Worm (Caenorhabditis elegans): ENCODE measurements around the gene gfat-1.
A peak's percentile ranks its signal among the peaks of the same experiment; 100 is the strongest.

The gfat-1 gene

ce11 chrII:11634057-11634676 is 38.9 kb upstream of the gfat-1 start (continued):
- TF ChIP-seq C38D4.7 (GFP tag; optimal IDR thresholded peaks at IDR 0.05), result peak; percentile 16
- no peak for TF ChIP-seq ttx-3 (tag; optimal IDR thresholded peaks at IDR 0.05)
- no peak for TF ChIP-seq hlh-15 (tag; optimal IDR thresholded peaks at IDR 0.05)
- TF ChIP-seq pqm-1 (tag; optimal IDR thresholded peaks at IDR 0.05), result no peak
- peak; percentile 65 for TF ChIP-seq ztf-16 (tag; optimal IDR thresholded peaks at IDR 0.05)
- TF ChIP-seq madf-2 (tag; optimal IDR thresholded peaks at IDR 0.05), result peak; percentile 100
- TF ChIP-seq F13H6.1 (tag; optimal IDR thresholded peaks at IDR 0.05), result peak; percentile 67
- TF ChIP-seq tbx-7 (tag; optimal IDR thresholded peaks at IDR 0.05), result peak; percentile 24
- TF ChIP-seq hlh-8 (tag; optimal IDR thresholded peaks at IDR 0.05), result peak; percentile 48
- no peak for TF ChIP-seq fkh-10 (GFP tag; optimal IDR thresholded peaks at IDR 0.05)
- no peak for TF ChIP-seq nhr-11 (tag; optimal IDR thresholded peaks at IDR 0.05)
- TF ChIP-seq ceh-14 (tag; optimal IDR thresholded peaks at IDR 0.05), result peak; percentile 47
- no peak for TF ChIP-seq Y22D7AL.16 (tag; optimal IDR thresholded peaks at IDR 0.05)
- no peak for TF ChIP-seq dmd-4 (tag; optimal IDR thresholded peaks at IDR 0.05; ENCODE audit: borderline replicate concordance)
- TF ChIP-seq ceh-2 (tag; optimal IDR thresholded peaks at IDR 0.05), result peak; percentile 24
- peak; percentile 18 for TF ChIP-seq che-1 (tag; optimal IDR thresholded peaks at IDR 0.05)
- TF ChIP-seq lin-11 (tag; optimal IDR thresholded peaks at IDR 0.05), result no peak
- TF ChIP-seq hlh-6 (tag; optimal IDR thresholded peaks at IDR 0.05), result peak; percentile 46

ce11 chrII:11633509-11633908 is 38.3 kb upstream of the gfat-1 start, which contains the start of gene din-1:
TSS of gene din-1 (minus strand) at chrII:11633609.
- TF ChIP-seq ama-1 (optimal IDR thresholded peaks at IDR 0.05) (no peak), elt-4 (tag; optimal IDR thresholded peaks at IDR 0.05) (no peak), tbx-2 (tag; optimal IDR thresholded peaks at IDR 0.05) (no peak), npax-4 (tag; optimal IDR thresholded peaks at IDR 0.05) (no peak)

ce11 chrII:11632689-11633088 is 37.5 kb upstream of the gfat-1 start:
- TF ChIP-seq T23F11.4 (GFP tag; optimal IDR thresholded peaks at IDR 0.05) (no peak), pax-1 (tag; optimal IDR thresholded peaks at IDR 0.05) (no peak), lim-6 (tag; optimal IDR thresholded peaks at IDR 0.05) (no peak), sdc-2 (tag; optimal IDR thresholded peaks at IDR 0.05) (peak; percentile 19), ceh-31 (tag; optimal IDR thresholded peaks at IDR 0.05) (peak; percentile 27), ceh-14 (tag; optimal IDR thresholded peaks at IDR 0.05) (no peak), sox-2 (GFP tag; IDR thresholded peaks at IDR 0.05) (no peak), fkh-10 (GFP tag; optimal IDR thresholded peaks at IDR 0.05) (no peak), elt-2 (tag; optimal IDR thresholded peaks at IDR 0.05) (peak; percentile 3), tbx-7 (tag; optimal IDR thresholded peaks at IDR 0.05) (no peak), ets-4 (tag; optimal IDR thresholded peaks at IDR 0.05) (no peak), nfya-1 (tag; optimal IDR thresholded peaks at IDR 0.05) (peak; percentile 17), ref-2 (tag; optimal IDR thresholded peaks at IDR 0.05) (peak; percentile 19), syd-9 (tag; optimal IDR thresholded peaks at IDR 0.05) (peak; percentile 26), tbx-2 (tag; optimal IDR thresholded peaks at IDR 0.05) (peak; percentile 58), hlh-6 (tag; optimal IDR thresholded peaks at IDR 0.05) (peak; percentile 27)

ce11 chrII:11629957-11630356 is 34.7 kb upstream of the gfat-1 start:
- TF ChIP-seq hlh-15 (tag; optimal IDR thresholded peaks at IDR 0.05) (no peak), T23F11.4 (GFP tag; optimal IDR thresholded peaks at IDR 0.05) (no peak), npax-4 (tag; optimal IDR thresholded peaks at IDR 0.05) (no peak), fkh-6 (tag; optimal IDR thresholded peaks at IDR 0.05) (no peak), mec-3 (tag; optimal IDR thresholded peaks at IDR 0.05; ENCODE audit: borderline replicate concordance) (no peak), madf-2 (tag; optimal IDR thresholded peaks at IDR 0.05) (no peak), dmd-4 (tag; optimal IDR thresholded peaks at IDR 0.05; ENCODE audit: borderline replicate concordance) (no peak), rnt-1 (tag; optimal IDR thresholded peaks at IDR 0.05) (no peak), tbx-7 (tag; optimal IDR thresholded peaks at IDR 0.05) (no peak), ceh-34 (tag; optimal IDR thresholded peaks at IDR 0.05) (no peak), ttx-3 (tag; optimal IDR thresholded peaks at IDR 0.05) (no peak), ceh-30 (tag; optimal IDR thresholded peaks at IDR 0.05) (no peak)
